Worm (Caenorhabditis elegans) whole organism, L1 larva: ENCODE measurements around the gene C07A12.18.

ENCODE experiments used
- C04F5.9 ChIP-seq: sonication (generic microtip); optimal IDR thresholded peaks from 2 replicates; lab custom pipeline; 2016; ENCODE audit warnings: missing genetic modification characterization, missing compliant biosample characterization
- C34B4.2 ChIP-seq: sonication (generic microtip); optimal IDR thresholded peaks from 2 replicates; lab custom pipeline; 2017; ENCODE audit warnings: mild to moderate bottlenecking, missing genetic modification characterization, missing compliant biosample characterization
- alr-1 ChIP-seq: fragments of 200-800 bp; sonication (Bioruptor generic); optimal IDR thresholded peaks from 2 replicates; lab custom pipeline; 2018; ENCODE audit warnings: borderline replicate concordance, mild to moderate bottlenecking, missing genetic modification characterization, missing compliant biosample characterization
- aly-2 ChIP-seq: fragments of 150-350 bp; optimal IDR thresholded peaks from 2 replicates; lab custom pipeline; 2014; ENCODE audit warnings: missing biosample characterization, missing genetic modification characterization
- ama-1 ChIP-seq: fragments of 150-350 bp; optimal IDR thresholded peaks from 2 replicates; lab custom pipeline; 2014
- ceh-8 ChIP-seq: fragments of 200-800 bp; sonication (Bioruptor generic); optimal IDR thresholded peaks from 2 replicates; lab custom pipeline; 2018; ENCODE audit warnings: mild to moderate bottlenecking, missing genetic modification characterization, moderate library complexity, missing compliant biosample characterization
- ceh-88 ChIP-seq: fragments of 200-800 bp; sonication (Bioruptor generic); IDR thresholded peaks from 2 replicates; pipeline ENCODE4 v1.3.6; 2022; ENCODE audit warnings: missing genetic modification characterization, missing compliant biosample characterization
- ces-1 ChIP-seq: fragments of 150-350 bp; optimal IDR thresholded peaks from 2 replicates; lab custom pipeline; 2014; ENCODE audit warnings: missing biosample characterization, missing genetic modification reagents, missing genetic modification characterization
- dpl-1 ChIP-seq, 3 experiments: fragments of 150-350 bp in 2 of 3; sonication (generic microtip) in 1 of 3; optimal IDR thresholded peaks; 2 replicates each; lab custom pipeline; 2014 to 2017; ENCODE audit warnings: missing biosample characterization in 3 of 3, missing genetic modification characterization in 3 of 3, missing genetic modification reagents in 3 of 3
- efl-1 ChIP-seq, 4 experiments: fragments of 150-350 bp; optimal IDR thresholded peaks in 3 of 4; peaks in 1 of 4; 1 replicate in 1 of 4; 2 replicates in 3 of 4; lab custom pipeline; 2014; ENCODE audit warnings: missing biosample characterization in 2 of 4, missing genetic modification characterization in 2 of 4, missing genetic modification reagents in 2 of 4
- efl-3 ChIP-seq: fragments of 200-800 bp; sonication (Bioruptor generic); optimal IDR thresholded peaks from 2 replicates; lab custom pipeline; 2018; ENCODE audit warnings: mild to moderate bottlenecking, missing genetic modification characterization, missing compliant biosample characterization
- elt-2 ChIP-seq: sonication (generic microtip); optimal IDR thresholded peaks from 2 replicates; lab custom pipeline; 2016; ENCODE audit warnings: missing genetic modification characterization, mild to moderate bottlenecking, inconsistent platforms, missing compliant biosample characterization, missing genetic modification reagents
- elt-3 ChIP-seq, 6 experiments: fragments of 150-350 bp in 1 of 6; sonication (generic microtip); optimal IDR thresholded peaks; 2 replicates each; lab custom pipeline; 2017 to 2018; ENCODE audit warnings: missing biosample characterization in 6 of 6, missing genetic modification characterization in 6 of 6, inconsistent platforms in 1 of 6
- fkh-4 ChIP-seq: sonication (generic microtip); optimal IDR thresholded peaks from 2 replicates; lab custom pipeline; 2016; ENCODE audit warnings: missing compliant biosample characterization, missing genetic modification characterization, borderline replicate concordance
- fkh-8 ChIP-seq: sonication (generic microtip); optimal IDR thresholded peaks from 2 replicates; lab custom pipeline; 2016; ENCODE audit warnings: mild to moderate bottlenecking, missing genetic modification characterization, missing compliant biosample characterization
- fos-1 ChIP-seq: fragments of 150-350 bp; optimal IDR thresholded peaks from 2 replicates; lab custom pipeline; 2014; ENCODE audit warnings: missing biosample characterization, missing genetic modification characterization
- grh-1 ChIP-seq: fragments of 200-800 bp; sonication (Bioruptor generic); IDR thresholded peaks from 2 replicates; pipeline ENCODE4 v1.3.6; 2022; ENCODE audit warnings: missing genetic modification reagents, missing genetic modification characterization, missing compliant biosample characterization
- hlh-17 ChIP-seq: fragments of 200-800 bp; sonication (Bioruptor generic); optimal IDR thresholded peaks from 2 replicates; lab custom pipeline; 2018; ENCODE audit warnings: missing genetic modification characterization, mild to moderate bottlenecking, missing compliant biosample characterization, moderate library complexity, borderline replicate concordance
- hlh-4 ChIP-seq: sonication (generic microtip); optimal IDR thresholded peaks from 2 replicates; lab custom pipeline; 2016; ENCODE audit warnings: mild to moderate bottlenecking, missing genetic modification characterization, missing compliant biosample characterization
- jun-1 ChIP-seq: fragments of 150-350 bp; optimal IDR thresholded peaks from 2 replicates; lab custom pipeline; 2014; ENCODE audit warnings: missing biosample characterization, missing genetic modification reagents, missing genetic modification characterization
- lin-15B ChIP-seq: fragments of 150-350 bp; sonication (generic microtip); optimal IDR thresholded peaks from 3 replicates; lab custom pipeline; 2014; ENCODE audit warnings: missing biosample characterization, missing genetic modification characterization
- lin-35 ChIP-seq, 2 experiments: fragments of 150-350 bp; optimal IDR thresholded peaks; 2 replicates each; lab custom pipeline; 2014; ENCODE audit warnings: missing biosample characterization in 2 of 2, missing genetic modification characterization in 2 of 2, missing genetic modification reagents in 2 of 2
- lir-3 ChIP-seq: sonication (generic microtip); optimal IDR thresholded peaks from 2 replicates; lab custom pipeline; 2016; ENCODE audit warnings: mild to moderate bottlenecking, missing genetic modification characterization, moderate library complexity, missing compliant biosample characterization; ENCODE audit not compliant: poor library complexity
- mdl-1 ChIP-seq, 2 experiments: fragments of 150-350 bp; optimal IDR thresholded peaks; 2 replicates each; lab custom pipeline; 2014 to 2017; ENCODE audit warnings: missing biosample characterization in 2 of 2, missing genetic modification characterization in 2 of 2, inconsistent platforms in 1 of 2
- mef-2 ChIP-seq: fragments of 150-350 bp; optimal IDR thresholded peaks from 2 replicates; lab custom pipeline; 2014; ENCODE audit warnings: missing biosample characterization, missing genetic modification characterization
- mep-1 ChIP-seq: fragments of 150-350 bp; optimal IDR thresholded peaks from 2 replicates; lab custom pipeline; 2014; ENCODE audit warnings: missing biosample characterization, missing genetic modification characterization
- nhr-11 ChIP-seq: fragments of 150-350 bp; optimal IDR thresholded peaks from 2 replicates; lab custom pipeline; 2014; ENCODE audit warnings: missing biosample characterization, missing genetic modification characterization
- nhr-12 ChIP-seq: sonication (generic microtip); optimal IDR thresholded peaks from 2 replicates; lab custom pipeline; 2017; ENCODE audit warnings: missing biosample characterization, missing genetic modification characterization
- nhr-19 ChIP-seq: fragments of 200-800 bp; sonication (Bioruptor generic); conservative IDR thresholded peaks from 2 replicates; pipeline ENCODE4 v1.3.6; 2022; ENCODE audit warnings: missing genetic modification characterization, missing compliant biosample characterization
- nhr-237 ChIP-seq: fragments of 150-350 bp; optimal IDR thresholded peaks from 2 replicates; lab custom pipeline; 2014; ENCODE audit warnings: missing biosample characterization, missing genetic modification characterization
- nhr-28 ChIP-seq: fragments of 150-350 bp; optimal IDR thresholded peaks from 2 replicates; lab custom pipeline; 2014; ENCODE audit warnings: missing biosample characterization, missing genetic modification characterization
- nhr-76 ChIP-seq: sonication (generic microtip); optimal IDR thresholded peaks from 2 replicates; lab custom pipeline; 2017; ENCODE audit warnings: missing biosample characterization, missing genetic modification characterization
- nhr-77 ChIP-seq: fragments of 150-350 bp; optimal IDR thresholded peaks from 2 replicates; lab custom pipeline; 2014; ENCODE audit warnings: missing biosample characterization, missing genetic modification characterization
- nhr-84 ChIP-seq: sonication (generic microtip); optimal IDR thresholded peaks from 2 replicates; lab custom pipeline; 2017; ENCODE audit warnings: missing biosample characterization, missing genetic modification characterization
- pag-3 ChIP-seq: sonication (generic microtip); optimal IDR thresholded peaks from 2 replicates; lab custom pipeline; 2017; ENCODE audit warnings: missing genetic modification characterization, mild to moderate bottlenecking, missing compliant biosample characterization, antibody characterized with exemption, borderline replicate concordance; ENCODE audit not compliant: insufficient read depth
- pax-3 ChIP-seq: fragments of 200-800 bp; sonication (Bioruptor generic); optimal IDR thresholded peaks from 2 replicates; lab custom pipeline; 2018; ENCODE audit warnings: mild to moderate bottlenecking, missing genetic modification characterization, moderate library complexity, missing compliant biosample characterization
- pqm-1 ChIP-seq: sonication (generic microtip); optimal IDR thresholded peaks from 3 replicates; lab custom pipeline; 2017; ENCODE audit warnings: missing biosample characterization, missing genetic modification characterization
- skn-1 ChIP-seq: fragments of 150-350 bp; optimal IDR thresholded peaks from 2 replicates; lab custom pipeline; 2014; ENCODE audit warnings: missing biosample characterization, missing genetic modification characterization
- snpc-4 ChIP-seq: fragments of 150-350 bp; optimal IDR thresholded peaks from 2 replicates; lab custom pipeline; 2014; ENCODE audit warnings: missing biosample characterization, missing genetic modification characterization
- sptf-1 ChIP-seq: fragments of 150-350 bp; optimal IDR thresholded peaks from 2 replicates; lab custom pipeline; 2014; ENCODE audit warnings: missing biosample characterization, missing genetic modification characterization
- sup-37 ChIP-seq: fragments of 200-800 bp; sonication (Bioruptor generic); optimal IDR thresholded peaks from 2 replicates; lab custom pipeline; 2018; ENCODE audit warnings: mild to moderate bottlenecking, missing genetic modification characterization, missing compliant biosample characterization
- unc-30 ChIP-seq: sonication (generic microtip); optimal IDR thresholded peaks from 2 replicates; lab custom pipeline; 2017; ENCODE audit warnings: missing biosample characterization, missing genetic modification characterization
- vab-15 ChIP-seq: sonication (generic microtip); optimal IDR thresholded peaks from 2 replicates; lab custom pipeline; 2017; ENCODE audit warnings: missing genotype, mild to moderate bottlenecking, missing genetic modification characterization, missing compliant biosample characterization

C07A12.18 gene

ce11 chrX:4549853-4550596 is at the start of gene C07A12.18 (continued):
- TF ChIP-seq elt-2 (tag; lab: Kevin White, UChicago) (no peak), pag-3 (tag; lab: Kevin White, UChicago) (no peak), nhr-28 (tag; lab: Kevin White, UChicago) (no peak), ceh-88 (GFP tag; lab: Robert Waterston, UW) (no peak), lin-15B (tag; lab: Kevin White, UChicago) (no peak), grh-1 (GFP tag; lab: Robert Waterston, UW) (peak; percentile 67), pqm-1 (tag; lab: Kevin White, UChicago) (no peak), lin-35 (GFP tag; optimal IDR thresholded peaks at IDR 0.05; lab: Kevin White, UChicago) (peak in 1 of 2 experiments; percentile 23), hlh-4 (tag; lab: Kevin White, UChicago) (no peak), C34B4.2 (tag; lab: Kevin White, UChicago) (no peak), fos-1 (no peak), dpl-1 (GFP tag; optimal IDR thresholded peaks at IDR 0.05; lab: Kevin White, UChicago) (no peak), nhr-19 (no peak), nhr-84 (tag; lab: Kevin White, UChicago) (no peak), fkh-8 (tag; lab: Kevin White, UChicago) (no peak), nhr-76 (tag; lab: Kevin White, UChicago) (no peak), ceh-8 (no peak), efl-1 (optimal IDR thresholded peaks at IDR 0.05; lab: Kevin White, UChicago) (no peak), efl-1 (GFP tag; optimal IDR thresholded peaks at IDR 0.05 in 1 of 2; lab: Kevin White, UChicago) (peak in 1 of 2 experiments; percentile 88), jun-1 (tag; lab: Kevin White, UChicago) (no peak), nhr-237 (tag; lab: Kevin White, UChicago) (no peak), nhr-12 (no peak), skn-1 (tag; lab: Kevin White, UChicago) (peak; percentile 7), efl-3 (no peak), hlh-17 (GFP tag; lab: Kevin White, UChicago) (no peak), mep-1 (tag; lab: Kevin White, UChicago) (peak; percentile 21), elt-3 (tag; optimal IDR thresholded peaks at IDR 0.05; lab: Kevin White, UChicago) (peak in 1 of 6 experiments; percentile 28), fkh-4 (tag; lab: Kevin White, UChicago) (no peak), C04F5.9 (tag; lab: Kevin White, UChicago) (no peak), mef-2 (tag; lab: Kevin White, UChicago) (no peak), vab-15 (tag; lab: Kevin White, UChicago) (no peak), ama-1 (lab: Kevin White, UChicago) (no peak), snpc-4 (tag; lab: Kevin White, UChicago) (no peak)

- TF ChIP-seq efl-3 (no peak), nhr-11 (tag; lab: Kevin White, UChicago) (no peak), hlh-17 (GFP tag; lab: Kevin White, UChicago) (no peak), nhr-237 (tag; lab: Kevin White, UChicago) (no peak), efl-1 (optimal IDR thresholded peaks at IDR 0.05; lab: Kevin White, UChicago) (no peak), efl-1 (GFP tag; optimal IDR thresholded peaks at IDR 0.05 in 1 of 2; lab: Kevin White, UChicago) (peak in 1 of 2 experiments; percentile 54), alr-1 (no peak), pax-3 (tag; lab: Kevin White, UChicago) (no peak), unc-30 (no peak)
These were observed 47.7 kb upstream of the C07A12.18 start for ce11 chrX:4597419-4597818.

ce11 chrX:4592250-4592649 is 42.5 kb upstream of the C07A12.18 start, which contains the start of gene flp-12:
TSS of gene flp-12 (minus strand) at chrX:4592350.
- no peak for TF ChIP-seq ces-1 (GFP tag; lab: Kevin White, UChicago)
- TF ChIP-seq aly-2 (tag; lab: Kevin White, UChicago), result no peak
- TF ChIP-seq sptf-1 (tag; lab: Kevin White, UChicago), result no peak
- TF ChIP-seq ceh-88 (GFP tag; lab: Robert Waterston, UW), result no peak
- no peak for TF ChIP-seq mdl-1 (tag; optimal IDR thresholded peaks at IDR 0.05; lab: Kevin White, UChicago)
- TF ChIP-seq lir-3, result no peak
- no peak for TF ChIP-seq sup-37 (GFP tag; lab: Kevin White, UChicago)
- no peak for TF ChIP-seq nhr-77 (tag; lab: Kevin White, UChicago)
- TF ChIP-seq, all 84 proteins: peak for 0
